Worm (Caenorhabditis elegans): ENCODE data around the gene srb-19.
"Not testable (repeated sequence)": the region's sequence is repeated elsewhere in the genome, so short reads cannot be mapped to it uniquely, and the experiment has no call there.

srb-19 gene

DNA sequence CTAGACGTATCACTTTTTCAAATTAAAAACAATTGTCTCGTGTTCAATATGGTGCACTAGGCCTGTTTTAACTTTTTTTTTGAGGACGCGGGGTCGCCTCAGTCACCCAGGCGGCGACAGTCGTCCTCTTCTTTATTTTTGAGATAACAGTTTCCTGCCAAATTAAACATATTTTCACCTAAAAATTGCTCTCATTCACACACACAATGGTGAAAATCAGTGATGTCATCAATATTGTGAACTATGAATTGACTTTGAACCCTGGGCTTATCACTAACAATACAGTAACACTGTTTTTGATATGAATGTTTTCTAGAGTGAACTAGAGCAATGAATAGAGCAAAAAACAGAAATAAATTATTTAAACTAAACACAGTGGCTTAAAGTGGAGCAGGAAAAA lies 1.3 kb upstream of the srb-19 start:
- TF ChIP-seq hmg-11 (tag; optimal IDR thresholded peaks at IDR 0.05) (no peak), ztf-11 (tag; optimal IDR thresholded peaks at IDR 0.05) (no peak), ceh-16 (tag; optimal IDR thresholded peaks at IDR 0.05) (no peak), nhr-67 (tag; optimal IDR thresholded peaks at IDR 0.05) (no peak), egl-5 (tag; optimal IDR thresholded peaks at IDR 0.05) (no peak), pqm-1 (tag; optimal IDR thresholded peaks at IDR 0.05) (peak; percentile 89), ceh-9 (tag; optimal IDR thresholded peaks at IDR 0.05) (no peak), nhr-76 (tag; optimal IDR thresholded peaks at IDR 0.05) (no peak), elt-2 (tag; optimal IDR thresholded peaks at IDR 0.05) (peak; percentile 75), egl-27 (tag; optimal IDR thresholded peaks at IDR 0.05) (no peak), mml-1 (tag; optimal IDR thresholded peaks at IDR 0.05) (no peak)

DNA sequence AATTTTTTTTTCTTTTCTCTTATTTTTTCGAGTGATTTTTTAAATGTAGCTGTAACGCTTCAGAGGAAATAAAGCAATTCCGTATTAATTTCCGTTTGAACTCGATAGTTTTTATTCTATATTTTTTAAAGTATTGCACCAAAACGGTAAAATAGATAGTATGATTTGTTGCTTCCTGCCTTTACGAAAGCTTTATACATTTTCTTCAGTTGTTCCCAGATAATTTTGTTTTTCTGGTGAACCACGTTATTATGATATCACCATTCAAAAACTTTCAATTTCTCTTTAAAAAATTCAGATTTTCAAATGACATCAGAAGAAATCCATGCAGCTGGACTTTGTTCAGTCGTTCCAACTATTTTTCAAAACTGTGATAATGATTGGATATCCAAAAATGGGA lies 5.0 kb downstream of the srb-19 start, which contains the start of gene srb-18:
Gene srb-18, plus strand, starts transcription at position 301 of the 400 bp plus-strand sequence.
- no peak for TF ChIP-seq lin-39 (tag; optimal IDR thresholded peaks at IDR 0.05)
- no peak for TF ChIP-seq skn-1 (tag; optimal IDR thresholded peaks at IDR 0.05)
- TF ChIP-seq unc-62 (GFP tag; optimal IDR thresholded peaks at IDR 0.05): no peak
- TF ChIP-seq R02D3.7 (tag; optimal IDR thresholded peaks at IDR 0.05): no peak
- no peak for TF ChIP-seq nfya-1 (tag; optimal IDR thresholded peaks at IDR 0.05; ENCODE audit: insufficient read depth)
- TF ChIP-seq nhr-76 (tag; optimal IDR thresholded peaks at IDR 0.05): no peak
- no peak for TF ChIP-seq elt-1 (tag; optimal IDR thresholded peaks at IDR 0.05)
- no peak for TF ChIP-seq hmg-11 (tag; optimal IDR thresholded peaks at IDR 0.05)
- no peak for TF ChIP-seq nhr-23 (tag; optimal IDR thresholded peaks at IDR 0.05)
- TF ChIP-seq ceh-82 (tag; optimal IDR thresholded peaks at IDR 0.05): no peak
- TF ChIP-seq sea-2 (GFP tag; optimal IDR thresholded peaks at IDR 0.05): no peak
- TF ChIP-seq ceh-28 (tag; optimal IDR thresholded peaks at IDR 0.05): no peak
- no peak for TF ChIP-seq tbx-2 (tag; optimal IDR thresholded peaks at IDR 0.05)
- no peak for TF ChIP-seq fkh-2 (tag; optimal IDR thresholded peaks at IDR 0.05)
- no peak for TF ChIP-seq nhr-12 (tag; optimal IDR thresholded peaks at IDR 0.05)

DNA sequence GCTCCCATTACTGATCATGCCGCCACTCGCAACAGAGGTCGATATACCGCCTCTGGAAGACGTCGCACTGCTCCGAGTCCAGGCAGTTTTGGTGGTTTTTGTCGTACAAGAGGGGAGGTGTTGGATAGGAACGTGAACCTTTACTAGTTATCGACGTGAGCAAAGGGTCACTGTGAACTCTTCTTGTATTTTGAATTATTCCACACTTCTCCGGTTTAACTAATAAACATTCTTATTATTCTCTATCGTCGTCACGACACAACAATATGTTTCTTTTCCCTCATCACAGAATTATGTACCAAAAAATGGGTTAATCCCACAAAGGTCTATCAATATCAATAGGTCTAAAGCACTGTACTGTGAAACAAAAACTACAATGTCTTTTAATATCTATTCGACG lies 8.5 kb downstream of the srb-19 start, which contains the start of gene nhr-171:
Gene nhr-171, plus strand, starts transcription at position 301 of the 400 bp plus-strand sequence.
- not testable (repeated sequence) for TF ChIP-seq nhr-76 (tag; optimal IDR thresholded peaks at IDR 0.05); fkh-10 (GFP tag; optimal IDR thresholded peaks at IDR 0.05); daf-12 (tag; optimal IDR thresholded peaks at IDR 0.05)

DNA sequence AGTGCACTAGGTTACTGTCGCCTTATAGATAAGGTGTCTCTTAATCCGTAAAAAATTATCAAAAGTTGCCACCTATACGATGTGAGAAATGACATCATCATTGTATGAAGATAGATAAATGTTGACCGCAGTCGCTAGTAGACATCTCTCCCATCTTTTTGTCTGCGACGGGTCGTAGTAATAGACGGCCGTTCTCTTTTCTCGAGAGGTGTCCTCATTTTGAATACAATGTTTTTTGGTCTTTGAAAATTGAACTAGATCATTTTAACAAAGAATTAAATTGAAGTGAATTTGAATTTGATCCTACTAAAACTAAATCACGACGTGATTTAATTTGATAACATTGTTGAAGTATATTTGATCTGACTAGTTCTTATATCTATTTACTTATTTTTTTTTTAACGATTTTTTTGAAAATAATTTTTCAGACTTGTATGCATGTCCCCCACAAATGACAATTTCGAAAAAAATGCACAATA lies 11.4 kb downstream of the srb-19 start, which contains the start of the genes str-31 and nhr-172:
Gene str-31, minus strand, starts transcription at position 101 of the 479 bp plus-strand sequence.
Gene nhr-172, plus strand, starts transcription at position 429 of the 479 bp plus-strand sequence.
- TF ChIP-seq nhr-23 (tag; optimal IDR thresholded peaks at IDR 0.05): peak; percentile 56
- no peak for TF ChIP-seq fos-1 (tag; optimal IDR thresholded peaks at IDR 0.05)

DNA sequence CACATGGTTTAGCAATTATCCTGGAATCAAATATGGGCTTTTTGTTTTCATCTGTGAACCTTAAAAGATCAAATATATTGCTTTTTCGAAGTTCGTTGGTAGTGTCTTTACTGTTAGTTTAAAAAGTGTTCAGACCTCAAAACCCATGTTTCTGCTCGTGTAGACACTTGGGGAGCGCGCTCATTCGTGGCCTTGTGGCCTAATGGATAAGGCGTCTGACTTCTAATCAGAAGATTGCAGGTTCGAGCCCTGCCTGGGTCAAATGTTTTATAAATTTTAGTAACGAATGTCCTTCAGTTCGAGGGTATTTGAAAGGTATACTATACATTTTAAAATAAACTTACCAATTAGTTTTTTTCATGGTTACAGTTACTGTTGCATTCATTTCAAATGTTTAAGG lies 13.8 kb downstream of the srb-19 start:
- TF ChIP-seq elt-2 (tag; optimal IDR thresholded peaks at IDR 0.05) (peak; percentile 23), nhr-11 (tag; optimal IDR thresholded peaks at IDR 0.05) (no peak), nhr-43 (tag; optimal IDR thresholded peaks at IDR 0.05; ENCODE audit: poor library complexity, severe bottlenecking) (peak; percentile 25), ztf-4 (tag; optimal IDR thresholded peaks at IDR 0.05) (no peak)

DNA sequence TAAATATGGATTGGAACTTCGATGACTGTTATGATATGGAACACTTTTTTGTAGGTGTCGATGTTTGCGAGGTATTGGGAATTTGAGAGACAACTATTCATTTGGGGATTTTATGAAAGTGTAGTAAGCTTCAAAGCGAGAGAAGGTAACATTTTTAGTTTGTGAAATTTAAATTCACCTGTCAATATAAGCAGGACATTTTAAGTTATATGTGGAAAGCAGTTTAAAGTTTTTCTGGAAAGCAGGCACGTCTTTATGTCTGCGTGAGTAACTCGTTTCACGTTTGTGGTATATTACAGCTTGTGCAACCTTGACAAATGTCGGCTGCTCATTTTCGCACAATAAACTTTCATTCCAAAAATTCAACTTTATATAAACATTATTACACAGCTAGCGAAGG lies 15.7 kb downstream of the srb-19 start, which contains the start of gene srh-229:
Gene srh-229, minus strand, starts transcription at position 101 of the 400 bp plus-strand sequence.
- TF ChIP-seq ama-1 (optimal IDR thresholded peaks at IDR 0.05): no peak
- TF ChIP-seq mml-1 (tag; optimal IDR thresholded peaks at IDR 0.05): no peak
- no peak for TF ChIP-seq ztf-11 (tag; optimal IDR thresholded peaks at IDR 0.05)
- no peak for TF ChIP-seq tbx-2 (tag; optimal IDR thresholded peaks at IDR 0.05)
- no peak for TF ChIP-seq egl-5 (tag; optimal IDR thresholded peaks at IDR 0.05)
- no peak for TF ChIP-seq eor-1 (tag; optimal IDR thresholded peaks at IDR 0.05)
- no peak for TF ChIP-seq skn-1 (tag; optimal IDR thresholded peaks at IDR 0.05)
- no peak for TF ChIP-seq ceh-9 (tag; optimal IDR thresholded peaks at IDR 0.05)
- no peak for TF ChIP-seq ceh-82 (tag; optimal IDR thresholded peaks at IDR 0.05)
- TF ChIP-seq nfya-1 (tag; optimal IDR thresholded peaks at IDR 0.05; ENCODE audit: insufficient read depth): no peak
- no peak for TF ChIP-seq pqm-1 (tag; optimal IDR thresholded peaks at IDR 0.05)
- no peak for TF ChIP-seq nhr-76 (tag; optimal IDR thresholded peaks at IDR 0.05)
- no peak for TF ChIP-seq daf-12 (tag; optimal IDR thresholded peaks at IDR 0.05)
- TF ChIP-seq egl-27 (tag; optimal IDR thresholded peaks at IDR 0.05): no peak
- no peak for TF ChIP-seq nhr-77 (tag; optimal IDR thresholded peaks at IDR 0.05)
- TF ChIP-seq aly-2 (tag; optimal IDR thresholded peaks at IDR 0.05): no peak
